Worm (Caenorhabditis elegans) whole organism, L4 larva: ENCODE data around the gene ipla-6.

Experiments used
- F10B5.3 ChIP-seq: sonication (generic microtip); optimal IDR thresholded peaks from 2 replicates; lab custom pipeline; 2016; ENCODE audit warnings: mild to moderate bottlenecking, missing genetic modification characterization, missing compliant biosample characterization
- F26F4.8 ChIP-seq: fragments of 200-800 bp; sonication (Bioruptor generic); conservative IDR thresholded peaks from 2 replicates; pipeline ENCODE4 v1.3.6; 2022; ENCODE audit warnings: missing genetic modification characterization, missing compliant biosample characterization
- F49E8.2 ChIP-seq: sonication (generic microtip); optimal IDR thresholded peaks from 2 replicates; lab custom pipeline; 2016; ENCODE audit warnings: missing compliant biosample characterization, mild to moderate bottlenecking, missing genetic modification characterization, borderline replicate concordance
- R02D3.7 ChIP-seq: fragments of 150-350 bp; sonication (generic microtip); optimal IDR thresholded peaks from 3 replicates; lab custom pipeline; 2014; ENCODE audit warnings: missing biosample characterization, missing genetic modification characterization
- T20F7.1 ChIP-seq: fragments of 200-800 bp; sonication (Bioruptor generic); optimal IDR thresholded peaks from 2 replicates; lab custom pipeline; 2018; ENCODE audit warnings: mild to moderate bottlenecking, missing genetic modification characterization, missing compliant biosample characterization
- T26A8.4 ChIP-seq: fragments of 200-800 bp; sonication (Bioruptor generic); IDR thresholded peaks from 2 replicates; pipeline ENCODE4 v1.3.6; 2022; ENCODE audit warnings: missing genetic modification characterization, missing compliant biosample characterization
- ZK337.2 ChIP-seq: fragments of 200-800 bp; sonication (Bioruptor generic); IDR thresholded peaks from 2 replicates; pipeline ENCODE4 v1.3.6; 2022; ENCODE audit warnings: missing genetic modification reagents, missing genetic modification characterization, missing compliant biosample characterization
- ZK546.5 ChIP-seq, 2 experiments: sonication (generic microtip); optimal IDR thresholded peaks; 2 replicates each; lab custom pipeline; 2017; ENCODE audit warnings: missing biosample characterization in 2 of 2, missing genetic modification characterization in 2 of 2
- aha-1 ChIP-seq: fragments of 150-350 bp; peaks from one replicate; lab custom pipeline; 2014; ENCODE audit warnings: missing biosample characterization, missing genetic modification characterization
- aly-2 ChIP-seq: sonication (generic microtip); optimal IDR thresholded peaks from 2 replicates; lab custom pipeline; 2018; ENCODE audit warnings: missing biosample characterization, missing genetic modification characterization
- ama-1 ChIP-seq: fragments of 150-350 bp; optimal IDR thresholded peaks from 2 replicates; lab custom pipeline; 2014; ENCODE audit warnings: inconsistent platforms, mixed read lengths
- attf-4 ChIP-seq: sonication (generic microtip); optimal IDR thresholded peaks from 3 replicates; lab custom pipeline; 2017; ENCODE audit warnings: missing biosample characterization, missing genetic modification characterization
- ceh-20 ChIP-seq: fragments of 200-800 bp; sonication (Bioruptor generic); IDR thresholded peaks from 2 replicates; pipeline ENCODE4 v1.3.6; 2022; ENCODE audit warnings: missing genetic modification reagents, missing genetic modification characterization, missing compliant biosample characterization
- ceh-28 ChIP-seq: fragments of 150-350 bp; optimal IDR thresholded peaks from 2 replicates; lab custom pipeline; 2014; ENCODE audit warnings: missing biosample characterization, missing genetic modification reagents, missing genetic modification characterization
- ceh-44 ChIP-seq: fragments of 200-800 bp; sonication (Bioruptor generic); IDR thresholded peaks from 2 replicates; pipeline ENCODE4 v1.3.6; 2022; ENCODE audit warnings: missing genetic modification reagents, missing genetic modification characterization, missing compliant biosample characterization
- ceh-62 ChIP-seq: sonication (generic microtip); optimal IDR thresholded peaks from 2 replicates; lab custom pipeline; 2017; ENCODE audit warnings: missing biosample characterization, missing genetic modification characterization
- ceh-82 ChIP-seq: sonication (generic microtip); optimal IDR thresholded peaks from 2 replicates; lab custom pipeline; 2017; ENCODE audit warnings: missing biosample characterization, missing genetic modification characterization
- ces-1 ChIP-seq: fragments of 150-350 bp; sonication (generic microtip); optimal IDR thresholded peaks from 4 replicates; lab custom pipeline; 2014; ENCODE audit warnings: missing biosample characterization, missing genetic modification reagents, missing genetic modification characterization
- daf-12 ChIP-seq: fragments of 150-350 bp; optimal IDR thresholded peaks from 2 replicates; lab custom pipeline; 2014; ENCODE audit warnings: missing biosample characterization, missing genetic modification reagents, missing genetic modification characterization
- daf-16 ChIP-seq, 3 experiments: sonication (generic microtip); optimal IDR thresholded peaks; 2 replicates each; lab custom pipeline; 2016 to 2017; ENCODE audit warnings: missing genetic modification characterization in 3 of 3, missing genetic modification reagents in 3 of 3, mild to moderate bottlenecking in 2 of 3, missing compliant biosample characterization in 2 of 3, missing biosample characterization in 1 of 3, moderate library complexity in 1 of 3
- dmd-6 ChIP-seq: fragments of 200-800 bp; sonication (Bioruptor generic); IDR thresholded peaks from 2 replicates; pipeline ENCODE4 v1.3.6; 2022; ENCODE audit warnings: missing genetic modification reagents, missing genetic modification characterization, missing compliant biosample characterization
- dve-1 ChIP-seq: sonication (generic microtip); optimal IDR thresholded peaks from 2 replicates; lab custom pipeline; 2017; ENCODE audit warnings: antibody characterized with exemption, mild to moderate bottlenecking, missing genetic modification characterization, missing compliant biosample characterization; ENCODE audit not compliant: insufficient read depth
- fkh-10 ChIP-seq: fragments of 150-350 bp; optimal IDR thresholded peaks from 2 replicates; lab custom pipeline; 2014; ENCODE audit warnings: missing biosample characterization, missing genetic modification reagents, missing genetic modification characterization
- hif-1 ChIP-seq, 2 experiments: sonication (generic microtip); optimal IDR thresholded peaks; 2 replicates each; lab custom pipeline; 2016 to 2017; ENCODE audit warnings: missing compliant biosample characterization in 2 of 2, missing genetic modification characterization in 2 of 2, missing genetic modification reagents in 2 of 2, missing genotype in 2 of 2, mild to moderate bottlenecking in 1 of 2
- hlh-30 ChIP-seq: sonication (generic microtip); optimal IDR thresholded peaks from 2 replicates; lab custom pipeline; 2017; ENCODE audit warnings: antibody characterized with exemption, mild to moderate bottlenecking, missing genetic modification characterization, missing compliant biosample characterization; ENCODE audit not compliant: insufficient read depth
- hmg-1.1 ChIP-seq: fragments of 200-800 bp; sonication (Bioruptor generic); IDR thresholded peaks from 2 replicates; pipeline ENCODE4 v1.3.6; 2022; ENCODE audit warnings: missing genetic modification reagents, missing genetic modification characterization, missing compliant biosample characterization
- lin-13 ChIP-seq: fragments of 150-350 bp; optimal IDR thresholded peaks from 2 replicates; lab custom pipeline; 2014; ENCODE audit warnings: missing biosample characterization, missing genetic modification reagents, missing genetic modification characterization
- lin-38 ChIP-seq: fragments of 200-800 bp; sonication (Bioruptor generic); IDR thresholded peaks from 2 replicates; pipeline ENCODE4 v1.3.6; 2022; ENCODE audit warnings: missing genetic modification reagents, missing genetic modification characterization, missing compliant biosample characterization
- lsy-2 ChIP-seq, 2 experiments: fragments of 150-350 bp in 1 of 2; sonication (generic microtip) in 1 of 2; optimal IDR thresholded peaks; 2 replicates each; lab custom pipeline; 2014 to 2017; ENCODE audit warnings: missing biosample characterization in 2 of 2, missing genetic modification characterization in 2 of 2
- madf-9 ChIP-seq: fragments of 200-800 bp; sonication (Bioruptor generic); conservative IDR thresholded peaks from 2 replicates; pipeline ENCODE4 v1.3.6; 2022; ENCODE audit warnings: missing genetic modification reagents, missing genetic modification characterization, missing compliant biosample characterization
- mdl-1 ChIP-seq, 2 experiments: fragments of 150-350 bp in 1 of 2; sonication (generic microtip) in 1 of 2; optimal IDR thresholded peaks; 2 replicates each; lab custom pipeline; 2014 to 2017; ENCODE audit warnings: missing biosample characterization in 2 of 2, missing genetic modification characterization in 2 of 2
- mep-1 ChIP-seq: fragments of 150-350 bp; sonication (generic microtip); optimal IDR thresholded peaks from 3 replicates; lab custom pipeline; 2014; ENCODE audit warnings: missing biosample characterization, missing genetic modification characterization
- mes-2 ChIP-seq: sonication (generic microtip); optimal IDR thresholded peaks from 2 replicates; lab custom pipeline; 2016; ENCODE audit warnings: missing genotype, mild to moderate bottlenecking, missing genetic modification characterization, missing compliant biosample characterization; ENCODE audit not compliant: poor library complexity, severe bottlenecking
- mxl-3 ChIP-seq: fragments of 200-800 bp; sonication (Bioruptor generic); optimal IDR thresholded peaks from 2 replicates; lab custom pipeline; 2018; ENCODE audit warnings: mild to moderate bottlenecking, missing genetic modification characterization, missing compliant biosample characterization
- nhr-10 ChIP-seq: fragments of 150-350 bp; optimal IDR thresholded peaks from 2 replicates; lab custom pipeline; 2014; ENCODE audit warnings: missing biosample characterization, missing genetic modification characterization
- nhr-102 ChIP-seq: sonication (generic microtip); optimal IDR thresholded peaks from 2 replicates; lab custom pipeline; 2016; ENCODE audit warnings: mild to moderate bottlenecking, missing genetic modification characterization, moderate library complexity, missing compliant biosample characterization
- nhr-111 ChIP-seq: fragments of 200-800 bp; sonication (Bioruptor generic); optimal IDR thresholded peaks from 2 replicates; lab custom pipeline; 2018; ENCODE audit warnings: mild to moderate bottlenecking, missing genetic modification characterization, missing compliant biosample characterization
- nhr-237 ChIP-seq: sonication (generic microtip); optimal IDR thresholded peaks from 2 replicates; lab custom pipeline; 2017; ENCODE audit warnings: missing biosample characterization, missing genetic modification characterization
- nhr-25 ChIP-seq: sonication (generic microtip); optimal IDR thresholded peaks from 2 replicates; lab custom pipeline; 2017; ENCODE audit warnings: missing genetic modification characterization, mild to moderate bottlenecking, missing compliant biosample characterization, antibody characterized with exemption, moderate library complexity, borderline replicate concordance; ENCODE audit not compliant: insufficient read depth
- nhr-48 ChIP-seq: sonication (generic microtip); optimal IDR thresholded peaks from 2 replicates; lab custom pipeline; 2016; ENCODE audit warnings: mild to moderate bottlenecking, missing genetic modification characterization, missing compliant biosample characterization
- nhr-76 ChIP-seq: fragments of 150-350 bp; optimal IDR thresholded peaks from 2 replicates; lab custom pipeline; 2014; ENCODE audit warnings: missing biosample characterization, missing genetic modification characterization
- sdz-12 ChIP-seq: fragments of 200-800 bp; sonication (Bioruptor generic); optimal IDR thresholded peaks from 2 replicates; lab custom pipeline; 2018; ENCODE audit warnings: mild to moderate bottlenecking, missing genetic modification characterization, missing compliant biosample characterization
- skn-1 ChIP-seq: fragments of 150-350 bp; optimal IDR thresholded peaks from 2 replicates; lab custom pipeline; 2014; ENCODE audit warnings: missing biosample characterization, missing genetic modification characterization
- tag-97 ChIP-seq: fragments of 200-800 bp; sonication (Bioruptor generic); IDR thresholded peaks from 2 replicates; pipeline ENCODE4 v1.3.6; 2022; ENCODE audit warnings: missing genetic modification characterization, missing compliant biosample characterization
- tra-1 ChIP-seq: fragments of 200-800 bp; sonication (Bioruptor generic); IDR thresholded peaks from 2 replicates; pipeline ENCODE4 v1.3.6; 2022; ENCODE audit warnings: missing genetic modification reagents, missing genetic modification characterization, missing compliant biosample characterization
- unc-39 ChIP-seq: sonication (generic microtip); optimal IDR thresholded peaks from 2 replicates; lab custom pipeline; 2017; ENCODE audit warnings: missing biosample characterization, missing genetic modification characterization
- zag-1 ChIP-seq: fragments of 150-350 bp; optimal IDR thresholded peaks from 2 replicates; lab custom pipeline; 2014; ENCODE audit warnings: missing biosample characterization, missing genetic modification characterization
- zfp-3 ChIP-seq: fragments of 200-800 bp; sonication (Bioruptor generic); conservative IDR thresholded peaks from 2 replicates; pipeline ENCODE4 v1.3.6; 2022; ENCODE audit warnings: missing genetic modification reagents, missing genetic modification characterization, missing compliant biosample characterization
- zip-2 ChIP-seq: fragments of 150-350 bp; optimal IDR thresholded peaks from 2 replicates; lab custom pipeline; 2014; ENCODE audit warnings: missing biosample characterization, missing genetic modification characterization
- ztf-11 ChIP-seq: fragments of 150-350 bp; optimal IDR thresholded peaks from 2 replicates; lab custom pipeline; 2014; ENCODE audit warnings: missing biosample characterization, missing genetic modification characterization

The ipla-6 gene

ce11 chrIV:6321667-6322066 is 15.8 kb upstream of the ipla-6 start, which contains the start of gene Y73B6BL.29 (continued):
- TF ChIP-seq mep-1, result peak; percentile 88
- peak; percentile 81 for TF ChIP-seq F49E8.2 (tag; lab: Kevin White, UChicago)
- peak in 1 of 2 experiments; percentile 44 for TF ChIP-seq mdl-1 (tag; optimal IDR thresholded peaks at IDR 0.05; lab: Kevin White, UChicago)
- TF ChIP-seq aha-1, result peak; percentile 85
- peak; percentile 93 for TF ChIP-seq ceh-44 (GFP tag; lab: Robert Waterston, UW)
- TF ChIP-seq hmg-1.1 (GFP tag; lab: Robert Waterston, UW), result peak; percentile 74
- peak; percentile 86 for TF ChIP-seq lin-38 (GFP tag; lab: Robert Waterston, UW)
- TF ChIP-seq R02D3.7 (tag; lab: Kevin White, UChicago), result no peak
- TF ChIP-seq attf-4 (tag; lab: Kevin White, UChicago), result no peak
- TF ChIP-seq madf-9, result peak; percentile 86
- TF ChIP-seq ceh-28 (tag; lab: Kevin White, UChicago), result no peak
- no peak for TF ChIP-seq ztf-11 (tag; lab: Kevin White, UChicago)
- peak; percentile 78 for TF ChIP-seq dmd-6 (GFP tag; lab: Robert Waterston, UW)
- peak in 1 of 2 experiments; percentile 96 for TF ChIP-seq hif-1 (tag; optimal IDR thresholded peaks at IDR 0.05; lab: Kevin White, UChicago)
- TF ChIP-seq ZK337.2 (GFP tag; lab: Robert Waterston, UW), result peak; percentile 91
- no peak for TF ChIP-seq nhr-111 (GFP tag; lab: Kevin White, UChicago)
- peak; percentile 39 to 68 for TF ChIP-seq daf-16 (GFP tag; optimal IDR thresholded peaks at IDR 0.05; lab: Kevin White, UChicago)
- TF ChIP-seq daf-16 (tag; optimal IDR thresholded peaks at IDR 0.05; lab: Kevin White, UChicago), result peak; percentile 45
- peak; percentile 71 for TF ChIP-seq fkh-10 (GFP tag; lab: Kevin White, UChicago)
- TF ChIP-seq dve-1 (tag; lab: Kevin White, UChicago), result peak; percentile 90
- no peak for TF ChIP-seq ceh-82
- TF ChIP-seq F10B5.3 (tag; lab: Kevin White, UChicago), result peak; percentile 54
- TF ChIP-seq lin-13 (GFP tag; lab: Kevin White, UChicago), result peak; percentile 35
- peak; percentile 71 for TF ChIP-seq T20F7.1
- TF ChIP-seq nhr-237 (tag; lab: Kevin White, UChicago), result no peak
- TF ChIP-seq nhr-102 (tag; lab: Kevin White, UChicago), result peak; percentile 85
- peak; percentile 72 for TF ChIP-seq zip-2 (tag; lab: Kevin White, UChicago)
- TF ChIP-seq ceh-62 (tag; lab: Kevin White, UChicago), result no peak
- no peak for TF ChIP-seq unc-39 (tag; lab: Kevin White, UChicago)
- TF ChIP-seq nhr-48 (tag; lab: Kevin White, UChicago), result peak; percentile 42
- peak; percentile 68 for TF ChIP-seq hlh-30
- no peak for TF ChIP-seq zag-1
- TF ChIP-seq ZK546.5 (tag; optimal IDR thresholded peaks at IDR 0.05; lab: Kevin White, UChicago), result peak; percentile 43 to 51
- no peak for TF ChIP-seq aly-2 (tag; lab: Kevin White, UChicago)
- TF ChIP-seq tag-97, result 0 out of 2 replicates have a peak, but pooled peaks have one; percentile 62
- no peak for TF ChIP-seq ama-1 (lab: Kevin White, UChicago)
- TF ChIP-seq ces-1 (GFP tag; lab: Kevin White, UChicago), result peak; percentile 15
- TF ChIP-seq nhr-76 (tag; lab: Kevin White, UChicago), result no peak
- peak; percentile 77 for TF ChIP-seq T26A8.4 (GFP tag; lab: Robert Waterston, UW)
- TF ChIP-seq nhr-10 (tag; lab: Kevin White, UChicago), result no peak

DNA sequence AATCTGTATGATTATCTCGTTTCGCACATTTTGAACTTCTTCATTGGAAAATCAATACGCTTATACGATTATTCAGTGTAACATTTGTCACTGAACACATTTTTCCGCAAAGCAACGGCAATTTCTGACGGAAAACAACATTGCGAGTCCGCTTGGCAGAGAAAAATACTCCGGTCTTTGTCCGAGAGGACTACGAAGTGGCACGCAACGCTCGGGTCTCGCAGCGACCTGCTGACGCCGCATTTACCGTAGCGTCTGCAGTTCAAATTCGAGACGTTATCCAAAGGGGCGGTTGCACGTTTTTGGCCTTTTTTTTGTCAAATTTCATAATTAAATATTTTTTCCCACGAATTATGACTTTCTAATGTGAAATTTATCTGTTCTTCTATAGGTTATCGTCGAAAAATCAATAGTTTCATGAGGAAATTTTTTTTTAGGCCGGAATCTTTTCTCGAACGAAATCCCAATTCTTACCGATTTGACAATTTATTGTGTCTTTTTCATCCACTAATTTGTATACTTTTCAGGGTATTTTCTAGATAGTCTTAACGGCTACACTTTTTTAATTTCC is 13.7 kb upstream of the ipla-6 start, which contains the start of gene sqd-1:
TSS of gene sqd-1 (plus strand) at position 521 of the 571 bp plus-strand sequence.
- TF ChIP-seq hmg-1.1 (GFP tag; lab: Robert Waterston, UW) (peak; percentile 96), zfp-3 (GFP tag; lab: Robert Waterston, UW) (peak; percentile 90), nhr-25 (tag; lab: Kevin White, UChicago) (peak; percentile 84), mes-2 (tag; lab: Kevin White, UChicago) (peak; percentile 97), mxl-3 (GFP tag; lab: Kevin White, UChicago) (peak; percentile 86), lsy-2 (tag; optimal IDR thresholded peaks at IDR 0.05; lab: Kevin White, UChicago) (peak; percentile 95 to 99), F26F4.8 (GFP tag; lab: Robert Waterston, UW) (no peak), fkh-10 (GFP tag; lab: Kevin White, UChicago) (peak; percentile 80), zag-1 (peak; percentile 0), ceh-20 (GFP tag; lab: Robert Waterston, UW) (peak; percentile 93), daf-12 (tag; lab: Kevin White, UChicago) (no peak), sdz-12 (GFP tag; lab: Kevin White, UChicago) (peak; percentile 70), tra-1 (peak; percentile 93), skn-1 (no peak), ztf-11 (tag; lab: Kevin White, UChicago) (peak; percentile 7)
